Fruit fly (Drosophila melanogaster) whole organism, embryonic: Measurements from ENCODE around the gene CG7362.
A peak's percentile ranks its signal among the peaks of the same experiment; 100 is the strongest.

Experiments
- Bgb ChIP-seq: fragments of 200-800 bp; sonication (Bioruptor generic); IDR thresholded peaks from 2 replicates; pipeline ENCODE4 v1.3.6; 2022; ENCODE audit warnings: missing biosample characterization, missing genetic modification characterization; ENCODE audit not compliant: partially characterized antibody
- CG10462 ChIP-seq: fragments of 200-800 bp; sonication (Bioruptor generic); optimal IDR thresholded peaks from 2 replicates; lab custom pipeline; 2016; ENCODE audit warnings: missing biosample characterization, missing genetic modification characterization
- CG10543 ChIP-seq: fragments of 200-800 bp; sonication (Bioruptor generic); optimal IDR thresholded peaks from 3 replicates; lab custom pipeline; 2017; ENCODE audit warnings: missing biosample characterization, mild to moderate bottlenecking, missing genetic modification characterization, moderate library complexity
- CG12391 ChIP-seq: fragments of 200-800 bp; sonication (Bioruptor generic); optimal IDR thresholded peaks from 3 replicates; lab custom pipeline; 2018; ENCODE audit warnings: missing biosample characterization, mild to moderate bottlenecking, missing genetic modification characterization, moderate library complexity
- CG12659 ChIP-seq: fragments of 200-800 bp; sonication (Bioruptor generic); optimal IDR thresholded peaks from 3 replicates; lab custom pipeline; 2017; ENCODE audit warnings: mild to moderate bottlenecking, missing biosample characterization, missing genetic modification reagents, missing genetic modification characterization
- CG14710 ChIP-seq: fragments of 200-800 bp; sonication (Bioruptor generic); optimal IDR thresholded peaks from 3 replicates; lab custom pipeline; 2019; ENCODE audit warnings: missing biosample characterization, mild to moderate bottlenecking, missing genetic modification characterization, moderate library complexity
- CG15011 ChIP-seq: fragments of 200-800 bp; sonication (Bioruptor generic); optimal IDR thresholded peaks from 3 replicates; lab custom pipeline; 2018; ENCODE audit warnings: missing biosample characterization, mild to moderate bottlenecking, missing genetic modification characterization
- CG16863 ChIP-seq: fragments of 200-800 bp; sonication (Bioruptor generic); optimal IDR thresholded peaks from 3 replicates; lab custom pipeline; 2016; ENCODE audit warnings: missing biosample characterization, missing genetic modification characterization
- CG17612 ChIP-seq: fragments of 200-800 bp; sonication (Bioruptor generic); IDR thresholded peaks from 2 replicates; pipeline ENCODE4 v1.3.6; 2022; ENCODE audit warnings: missing biosample characterization, missing genetic modification characterization
- CG18476 ChIP-seq: fragments of 200-800 bp; sonication (Bioruptor generic); optimal IDR thresholded peaks from 2 replicates; lab custom pipeline; 2016; ENCODE audit warnings: missing biosample characterization, mild to moderate bottlenecking, missing genetic modification characterization
- CG18599 ChIP-seq: fragments of 200-800 bp; sonication (Bioruptor generic); optimal IDR thresholded peaks from 3 replicates; lab custom pipeline; 2017; ENCODE audit warnings: missing biosample characterization, missing genetic modification characterization, mild to moderate bottlenecking, moderate library complexity, missing genetic modification reagents
- CG2199 ChIP-seq: fragments of 200-800 bp; sonication (Bioruptor generic); IDR thresholded peaks from 3 replicates; pipeline ENCODE4 v1.3.6; 2022; ENCODE audit warnings: missing biosample characterization, missing genetic modification characterization
- CG33213 ChIP-seq: fragments of 200-800 bp; sonication (Bioruptor generic); optimal IDR thresholded peaks from 3 replicates; lab custom pipeline; 2016; ENCODE audit warnings: missing biosample characterization, missing genetic modification characterization
- CG34376 ChIP-seq: fragments of 200-800 bp; sonication (Bioruptor generic); optimal IDR thresholded peaks from 2 replicates; lab custom pipeline; 2018; ENCODE audit warnings: missing biosample characterization, mild to moderate bottlenecking, missing genetic modification characterization
- CG6254 ChIP-seq: fragments of 200-800 bp; sonication (Bioruptor generic); optimal IDR thresholded peaks from 3 replicates; lab custom pipeline; 2017; ENCODE audit warnings: mild to moderate bottlenecking, missing biosample characterization, missing genetic modification reagents, missing genetic modification characterization
- CG6765 ChIP-seq: fragments of 200-800 bp; sonication (Bioruptor generic); optimal IDR thresholded peaks from 3 replicates; lab custom pipeline; 2017; ENCODE audit warnings: missing biosample characterization, mild to moderate bottlenecking, missing genetic modification characterization
- CG6791 ChIP-seq: fragments of 200-800 bp; sonication (Bioruptor generic); IDR thresholded peaks from 3 replicates; pipeline ENCODE4 v1.3.6; 2022; ENCODE audit warnings: missing biosample characterization, missing genetic modification characterization; ENCODE audit not compliant: partially characterized antibody
- CG6854 ChIP-seq: fragments of 200-800 bp; sonication (Bioruptor generic); optimal IDR thresholded peaks from 3 replicates; lab custom pipeline; 2017; ENCODE audit warnings: missing biosample characterization, mild to moderate bottlenecking, missing genetic modification characterization
- Dbx ChIP-seq: fragments of 200-800 bp; sonication (Bioruptor generic); IDR thresholded peaks from 3 replicates; pipeline ENCODE4 v1.3.6; 2022; ENCODE audit warnings: missing biosample characterization, missing genetic modification characterization
- Dek ChIP-seq: fragments of 200-800 bp; sonication (Bioruptor generic); optimal IDR thresholded peaks from 3 replicates; lab custom pipeline; 2019; ENCODE audit warnings: missing biosample characterization, mild to moderate bottlenecking, missing genetic modification characterization, moderate library complexity
- GATAe ChIP-seq: fragments of 200-800 bp; sonication (Bioruptor generic); conservative IDR thresholded peaks from 2 replicates; pipeline ENCODE4 v1.3.6; 2022; ENCODE audit warnings: missing biosample characterization, missing genetic modification characterization
- Hey ChIP-seq: fragments of 200-800 bp; sonication (Bioruptor generic); optimal IDR thresholded peaks from 3 replicates; lab custom pipeline; 2018; ENCODE audit warnings: missing biosample characterization, mild to moderate bottlenecking, missing genetic modification characterization
- Hmx ChIP-seq: fragments of 200-800 bp; sonication (Bioruptor generic); optimal IDR thresholded peaks from 2 replicates; lab custom pipeline; 2016; ENCODE audit warnings: missing biosample characterization, missing genetic modification characterization
- Jarid2 ChIP-seq: fragments of 200-800 bp; sonication (Bioruptor generic); optimal IDR thresholded peaks from 3 replicates; lab custom pipeline; 2017; ENCODE audit warnings: mild to moderate bottlenecking, missing biosample characterization, missing genetic modification reagents, missing genetic modification characterization
- Med ChIP-seq: fragments of 200-800 bp; sonication (Bioruptor generic); peaks from one replicate; lab custom pipeline; 2016; ENCODE audit warnings: missing biosample characterization, missing genetic modification characterization, mild to moderate bottlenecking, inconsistent platforms, moderate library complexity
- NC2β ChIP-seq: fragments of 200-800 bp; sonication (Bioruptor generic); optimal IDR thresholded peaks from 2 replicates; lab custom pipeline; 2016; ENCODE audit warnings: missing biosample characterization, missing genetic modification characterization
- YL-1 ChIP-seq: fragments of 200-800 bp; sonication (Bioruptor generic); optimal IDR thresholded peaks from 3 replicates; lab custom pipeline; 2017; ENCODE audit warnings: missing biosample characterization, mild to moderate bottlenecking, missing genetic modification characterization
- ash1 ChIP-seq: fragments of 200-800 bp; sonication (Bioruptor generic); optimal IDR thresholded peaks from 2 replicates; lab custom pipeline; 2018; ENCODE audit warnings: missing biosample characterization, mild to moderate bottlenecking, missing genetic modification characterization
- bigmax ChIP-seq: fragments of 200-800 bp; sonication (Bioruptor generic); optimal IDR thresholded peaks from 2 replicates; lab custom pipeline; 2018; ENCODE audit warnings: missing biosample characterization, mild to moderate bottlenecking, missing genetic modification characterization
- bowl ChIP-seq: fragments of 200-800 bp; sonication (Bioruptor generic); IDR thresholded peaks from 2 replicates; pipeline ENCODE4 v1.3.6; 2022; ENCODE audit warnings: missing biosample characterization, missing genetic modification characterization
- chinmo ChIP-seq: fragments of 200-800 bp; sonication (Bioruptor generic); IDR thresholded peaks from 4 replicates; pipeline ENCODE4 v1.3.6; 2022; ENCODE audit warnings: missing biosample characterization, missing genetic modification characterization; ENCODE audit not compliant: partially characterized antibody
- cwo ChIP-seq: fragments of 200-800 bp; sonication (Bioruptor generic); optimal IDR thresholded peaks from 3 replicates; lab custom pipeline; 2017; ENCODE audit warnings: missing biosample characterization, missing genetic modification characterization, mild to moderate bottlenecking, moderate library complexity, missing genetic modification reagents
- disco-r ChIP-seq: fragments of 200-800 bp; sonication (Bioruptor generic); optimal IDR thresholded peaks from 2 replicates; lab custom pipeline; 2016; ENCODE audit warnings: missing biosample characterization, missing genetic modification characterization
- en ChIP-seq: fragments of 200-800 bp; sonication (Bioruptor generic); optimal IDR thresholded peaks from 2 replicates; lab custom pipeline; 2016; ENCODE audit warnings: missing biosample characterization, missing genetic modification characterization
- ftz-f1 ChIP-seq: fragments of 200-800 bp; sonication (Bioruptor generic); optimal IDR thresholded peaks from 2 replicates; lab custom pipeline; 2016; ENCODE audit warnings: missing biosample characterization, missing genetic modification characterization
- grn ChIP-seq: fragments of 200-800 bp; sonication (Bioruptor generic); optimal IDR thresholded peaks from 3 replicates; lab custom pipeline; 2017; ENCODE audit warnings: missing biosample characterization, missing genetic modification characterization
- hkb ChIP-seq, 2 experiments: fragments of 200-800 bp in 1 of 2; fragments of >200 bp in 1 of 2; sonication (Bioruptor generic) in 1 of 2; IDR thresholded peaks in 1 of 2; optimal IDR thresholded peaks in 1 of 2; 2 replicates each; pipeline versions ENCODE4 v1.3.6 to Lab custom; 2017 to 2022; ENCODE audit warnings: missing biosample characterization in 1 of 2, missing genetic modification characterization in 1 of 2
- kni ChIP-seq: fragments of 200-800 bp; sonication (Bioruptor generic); optimal IDR thresholded peaks from 3 replicates; lab custom pipeline; 2017; ENCODE audit warnings: mild to moderate bottlenecking, missing biosample characterization, missing genetic modification reagents, missing genetic modification characterization
- org-1 ChIP-seq: fragments of 200-800 bp; sonication (Bioruptor generic); optimal IDR thresholded peaks from 2 replicates; lab custom pipeline; 2017; ENCODE audit warnings: missing biosample characterization, missing genetic modification characterization
- sd ChIP-seq: fragments of 200-800 bp; sonication (Bioruptor generic); optimal IDR thresholded peaks from 3 replicates; lab custom pipeline; 2018; ENCODE audit warnings: missing biosample characterization, mild to moderate bottlenecking, missing genetic modification characterization, moderate library complexity
- sens ChIP-seq: fragments of 200-800 bp; sonication (Bioruptor generic); peaks from one replicate; lab custom pipeline; 2016; ENCODE audit warnings: missing biosample characterization, missing genetic modification characterization
- sim ChIP-seq: fragments of 200-800 bp; sonication (Bioruptor generic); IDR thresholded peaks from 2 replicates; pipeline ENCODE4 v1.3.6; 2022; ENCODE audit warnings: missing biosample characterization, missing genetic modification characterization
- sob ChIP-seq: fragments of 200-800 bp; sonication (Bioruptor generic); IDR thresholded peaks from 2 replicates; pipeline ENCODE4 v1.3.6; 2022; ENCODE audit warnings: missing biosample characterization, missing genetic modification characterization
- sug ChIP-seq: fragments of 200-800 bp; optimal IDR thresholded peaks from 2 replicates; lab custom pipeline; 2019; ENCODE audit warnings: missing biosample characterization, mild to moderate bottlenecking, missing genetic modification characterization, moderate library complexity
- tin ChIP-seq: fragments of 200-800 bp; sonication (Bioruptor generic); optimal IDR thresholded peaks from 3 replicates; lab custom pipeline; 2016; ENCODE audit warnings: missing biosample characterization, missing genetic modification characterization
- trh ChIP-seq: fragments of 200-800 bp; sonication (Bioruptor generic); optimal IDR thresholded peaks from 2 replicates; lab custom pipeline; 2016; ENCODE audit warnings: missing biosample characterization, missing genetic modification characterization
- z ChIP-seq: fragments of 200-800 bp; sonication (Bioruptor generic); IDR thresholded peaks from 3 replicates; pipeline ENCODE4 v1.3.6; 2022; ENCODE audit warnings: missing biosample characterization, missing genetic modification characterization

The CG7362 gene

DNA sequence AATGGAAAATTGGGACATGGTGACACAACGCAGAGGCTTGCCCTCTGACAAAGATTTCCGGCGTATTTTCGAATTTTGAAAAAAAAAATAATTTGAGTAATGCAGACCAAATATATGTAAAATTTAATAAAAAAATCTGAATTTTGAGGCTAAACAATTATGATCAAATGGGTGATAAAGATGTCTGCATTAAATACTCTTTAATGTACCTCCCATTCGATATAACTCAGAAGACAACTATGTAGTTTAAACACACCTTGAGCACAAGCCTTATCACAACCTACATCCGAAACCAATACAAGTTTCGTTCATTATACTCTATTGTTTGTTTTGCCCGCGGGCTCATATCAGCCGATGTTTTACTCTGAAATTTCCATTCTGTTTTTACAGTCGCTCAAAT, at the start of gene CG7362:
Gene CG7362, minus strand, starts transcription at position 101 of the 400 bp plus-strand sequence.
- no peak for TF ChIP-seq CG18599 (GFP tag; lab: Kevin White, UChicago)
- 0 out of 3 replicates have a peak, but pooled peaks have one; percentile 14 for TF ChIP-seq CG2199 (GFP tag; lab: Robert Waterston, UW)

DNA sequence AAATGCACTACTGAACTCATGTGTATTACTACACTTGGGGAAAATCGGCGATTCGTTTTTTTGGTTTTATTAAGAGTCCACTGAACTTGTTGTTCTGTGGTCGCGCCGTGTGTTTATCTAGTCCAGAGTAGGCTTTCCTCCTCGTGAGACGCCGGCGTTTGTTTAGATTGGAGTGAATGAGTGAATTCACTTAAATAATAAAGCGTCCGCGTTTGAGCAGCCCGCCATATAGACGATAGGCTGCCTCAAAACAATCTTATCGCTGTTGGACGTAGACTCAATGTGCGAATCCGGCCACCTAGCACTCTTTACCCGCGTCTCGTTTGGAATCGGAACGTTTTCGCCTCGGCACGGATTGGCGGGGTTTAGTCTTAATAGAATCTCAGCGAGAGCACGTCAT, 47.1 kb upstream of the CG7362 start, which contains the start of gene CG14857:
Gene CG14857, plus strand, starts transcription at position 367 of the 400 bp plus-strand sequence.
- TF ChIP-seq CG10543 (GFP tag; lab: Kevin White, UChicago), result peak; percentile 55
- no peak for TF ChIP-seq sd (tag; lab: Kevin White, UChicago)
- TF ChIP-seq CG12659, result no peak
- no peak for TF ChIP-seq CG18476 (GFP tag; lab: Kevin White, UChicago)
- peak; percentile 35 for TF ChIP-seq Hey (tag; lab: Kevin White, UChicago)
- peak; percentile 26 for TF ChIP-seq ftz-f1 (GFP tag; lab: Kevin White, UChicago)
- no peak for TF ChIP-seq sim (GFP tag; lab: Robert Waterston, UW)
- TF ChIP-seq ash1 (GFP tag; lab: Kevin White, UChicago), result no peak
- peak; percentile 60; the same call in 1 of the 3 replicates for TF ChIP-seq z (GFP tag; lab: Robert Waterston, UW)
- peak; percentile 4 for TF ChIP-seq sens (GFP tag; lab: Kevin White, UChicago)
- no peak for TF ChIP-seq tin (GFP tag; lab: Kevin White, UChicago)
- peak; percentile 11 for TF ChIP-seq CG6765 (GFP tag; lab: Kevin White, UChicago)
- 0 out of 3 replicates have a peak, but pooled peaks have one; percentile 11 for TF ChIP-seq Dbx
- TF ChIP-seq sug (tag; lab: Kevin White, UChicago), result peak; percentile 68
- TF ChIP-seq GATAe (GFP tag; lab: Robert Waterston, UW), result peak; percentile 25; the same call in 1 of the 2 replicates
- peak; percentile 19 for TF ChIP-seq cwo (GFP tag; lab: Kevin White, UChicago)
- TF ChIP-seq YL-1 (GFP tag; lab: Kevin White, UChicago), result no peak
- no peak for TF ChIP-seq CG33213 (GFP tag; lab: Kevin White, UChicago)
- no peak for TF ChIP-seq NC2β
- no peak for TF ChIP-seq Hmx (GFP tag; lab: Kevin White, UChicago)
- TF ChIP-seq Dek (tag; lab: Kevin White, UChicago), result no peak
- peak; percentile 67; the same call in 1 of the 4 replicates for TF ChIP-seq chinmo (GFP tag; lab: Robert Waterston, UW)
- no peak for TF ChIP-seq CG6854
- TF ChIP-seq bowl, result no peak
- TF ChIP-seq org-1, result no peak
- TF ChIP-seq Med (GFP tag; lab: Kevin White, UChicago), result peak; percentile 46
- no peak for TF ChIP-seq bigmax (GFP tag; lab: Kevin White, UChicago)

DNA sequence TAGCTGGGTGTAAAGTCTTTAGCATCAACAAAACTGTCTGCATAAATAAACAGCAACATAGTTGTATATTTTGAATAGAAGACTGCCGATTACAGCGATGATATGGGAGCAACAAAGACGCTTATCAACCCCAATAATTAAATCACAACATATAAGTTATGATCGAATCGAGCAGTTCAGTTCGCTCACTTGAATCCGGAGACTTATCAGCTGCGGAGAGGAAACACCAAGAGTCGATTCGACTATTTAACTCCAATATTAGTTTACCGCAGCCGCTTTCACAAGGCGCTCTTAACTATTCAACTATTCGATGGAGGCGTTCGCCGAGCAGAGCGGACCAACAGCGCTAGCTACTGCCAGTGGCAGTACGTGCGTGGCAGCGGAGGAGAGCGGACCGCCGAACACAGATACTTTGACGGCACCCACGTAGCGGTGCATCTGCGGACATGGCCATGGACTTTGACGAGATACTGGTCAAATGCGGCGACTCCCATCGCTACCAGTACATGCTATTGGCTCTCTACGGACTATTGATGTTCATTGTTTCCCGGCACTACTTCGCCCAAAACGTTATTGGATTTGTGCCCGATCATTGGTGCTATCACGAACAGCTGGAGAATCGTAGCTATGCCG, 44.5 kb upstream of the CG7362 start, which contains the start of gene CG14856:
Gene CG14856, plus strand, starts transcription at position 361 of the 633 bp plus-strand sequence.
- TF ChIP-seq sob (GFP tag; lab: Robert Waterston, UW) (0 out of 2 replicates have a peak, but pooled peaks have one; percentile 40), CG10462 (no peak), en (GFP tag; lab: Kevin White, UChicago) (no peak), CG17612 (GFP tag; lab: Robert Waterston, UW) (no peak), hkb (optimal IDR thresholded peaks at IDR 0.05; lab: Kevin White, UChicago) (no peak), hkb (GFP tag; IDR thresholded peaks at IDR 0.05; lab: Robert Waterston, UW) (peak; percentile 40; the same call in 1 of the 2 replicates), CG12391 (tag; lab: Kevin White, UChicago) (no peak), CG6254 (GFP tag; lab: Kevin White, UChicago) (no peak), Jarid2 (GFP tag; lab: Kevin White, UChicago) (peak; percentile 77), kni (GFP tag; lab: Kevin White, UChicago) (peak; percentile 14), CG15011 (GFP tag; lab: Kevin White, UChicago) (no peak), Bgb (GFP tag; lab: Robert Waterston, UW) (peak; percentile 48; the same call in 1 of the 2 replicates), grn (GFP tag; lab: Kevin White, UChicago) (peak; percentile 76), disco-r (GFP tag; lab: Kevin White, UChicago) (no peak), trh (GFP tag; lab: Kevin White, UChicago) (no peak), CG16863 (GFP tag; lab: Kevin White, UChicago) (no peak), CG34376 (GFP tag; lab: Kevin White, UChicago) (peak; percentile 65), CG14710 (tag; lab: Kevin White, UChicago) (no peak), CG6791 (GFP tag; lab: Robert Waterston, UW) (0 out of 3 replicates have a peak, but pooled peaks have one; percentile 30)
